Worm (Caenorhabditis elegans) whole organism, L4 larva: ENCODE measurements around the gene T04C12.9.

Experiments used
- F10B5.3 ChIP-seq: sonication (generic microtip); optimal IDR thresholded peaks from 2 replicates; lab custom pipeline; 2016; ENCODE audit warnings: mild to moderate bottlenecking, missing genetic modification characterization, missing compliant biosample characterization
- F37D6.2 ChIP-seq: sonication (generic microtip); optimal IDR thresholded peaks from 2 replicates; lab custom pipeline; 2016; ENCODE audit warnings: mild to moderate bottlenecking, missing genetic modification characterization, missing compliant biosample characterization
- F49E8.2 ChIP-seq: sonication (generic microtip); optimal IDR thresholded peaks from 2 replicates; lab custom pipeline; 2016; ENCODE audit warnings: missing compliant biosample characterization, mild to moderate bottlenecking, missing genetic modification characterization, borderline replicate concordance
- T26A8.4 ChIP-seq: fragments of 200-800 bp; sonication (Bioruptor generic); IDR thresholded peaks from 2 replicates; pipeline ENCODE4 v1.3.6; 2022; ENCODE audit warnings: missing genetic modification characterization, missing compliant biosample characterization
- Y48G9A.11 ChIP-seq: fragments of 200-800 bp; sonication (Bioruptor generic); IDR thresholded peaks from 2 replicates; pipeline ENCODE4 v1.3.6; 2022; ENCODE audit warnings: missing genetic modification reagents, missing genetic modification characterization, missing compliant biosample characterization
- ZK337.2 ChIP-seq: fragments of 200-800 bp; sonication (Bioruptor generic); IDR thresholded peaks from 2 replicates; pipeline ENCODE4 v1.3.6; 2022; ENCODE audit warnings: missing genetic modification reagents, missing genetic modification characterization, missing compliant biosample characterization
- aha-1 ChIP-seq: fragments of 150-350 bp; peaks from one replicate; lab custom pipeline; 2014; ENCODE audit warnings: missing biosample characterization, missing genetic modification characterization
- ceh-20 ChIP-seq: fragments of 200-800 bp; sonication (Bioruptor generic); IDR thresholded peaks from 2 replicates; pipeline ENCODE4 v1.3.6; 2022; ENCODE audit warnings: missing genetic modification reagents, missing genetic modification characterization, missing compliant biosample characterization
- ctbp-1 ChIP-seq: fragments of 200-800 bp; sonication (Bioruptor generic); IDR thresholded peaks from 2 replicates; pipeline ENCODE4 v1.3.6; 2022; ENCODE audit warnings: missing genetic modification reagents, missing genetic modification characterization, missing compliant biosample characterization
- daf-12 ChIP-seq: fragments of 150-350 bp; optimal IDR thresholded peaks from 2 replicates; lab custom pipeline; 2014; ENCODE audit warnings: missing biosample characterization, missing genetic modification reagents, missing genetic modification characterization
- dmd-8 ChIP-seq: fragments of 200-800 bp; sonication (Bioruptor generic); IDR thresholded peaks from 2 replicates; pipeline ENCODE4 v1.3.6; 2022; ENCODE audit warnings: missing genetic modification characterization, missing compliant biosample characterization
- dmd-9 ChIP-seq: fragments of 200-800 bp; sonication (Bioruptor generic); IDR thresholded peaks from 2 replicates; pipeline ENCODE4 v1.3.6; 2022; ENCODE audit warnings: missing genetic modification reagents, missing genetic modification characterization, missing compliant biosample characterization
- dpl-1 ChIP-seq: fragments of 150-350 bp; optimal IDR thresholded peaks from 2 replicates; lab custom pipeline; 2014; ENCODE audit warnings: missing biosample characterization, missing genetic modification reagents, missing genetic modification characterization
- dve-1 ChIP-seq: sonication (generic microtip); optimal IDR thresholded peaks from 2 replicates; lab custom pipeline; 2017; ENCODE audit warnings: antibody characterized with exemption, mild to moderate bottlenecking, missing genetic modification characterization, missing compliant biosample characterization; ENCODE audit not compliant: insufficient read depth
- egl-43 ChIP-seq: fragments of 200-800 bp; sonication (Bioruptor generic); IDR thresholded peaks from 2 replicates; pipeline ENCODE4 v1.3.6; 2022; ENCODE audit warnings: missing genetic modification reagents, missing genetic modification characterization, missing compliant biosample characterization
- fkh-10 ChIP-seq: fragments of 150-350 bp; optimal IDR thresholded peaks from 2 replicates; lab custom pipeline; 2014; ENCODE audit warnings: missing biosample characterization, missing genetic modification reagents, missing genetic modification characterization
- hif-1 ChIP-seq, 2 experiments: sonication (generic microtip); optimal IDR thresholded peaks; 2 replicates each; lab custom pipeline; 2016 to 2017; ENCODE audit warnings: missing compliant biosample characterization in 2 of 2, missing genetic modification characterization in 2 of 2, missing genetic modification reagents in 2 of 2, missing genotype in 2 of 2, mild to moderate bottlenecking in 1 of 2
- hlh-11 ChIP-seq: fragments of 200-800 bp; sonication (Bioruptor generic); optimal IDR thresholded peaks from 2 replicates; lab custom pipeline; 2018; ENCODE audit warnings: mild to moderate bottlenecking, missing genetic modification characterization, missing compliant biosample characterization
- hlh-30 ChIP-seq: sonication (generic microtip); optimal IDR thresholded peaks from 2 replicates; lab custom pipeline; 2017; ENCODE audit warnings: antibody characterized with exemption, mild to moderate bottlenecking, missing genetic modification characterization, missing compliant biosample characterization; ENCODE audit not compliant: insufficient read depth
- jun-1 ChIP-seq: fragments of 150-350 bp; optimal IDR thresholded peaks from 2 replicates; lab custom pipeline; 2014; ENCODE audit warnings: missing biosample characterization, missing genetic modification reagents, missing genetic modification characterization
- lin-15B ChIP-seq: fragments of 150-350 bp; sonication (generic microtip); optimal IDR thresholded peaks from 3 replicates; lab custom pipeline; 2014; ENCODE audit warnings: missing biosample characterization, missing genetic modification characterization
- lin-38 ChIP-seq: fragments of 200-800 bp; sonication (Bioruptor generic); IDR thresholded peaks from 2 replicates; pipeline ENCODE4 v1.3.6; 2022; ENCODE audit warnings: missing genetic modification reagents, missing genetic modification characterization, missing compliant biosample characterization
- lsy-2 ChIP-seq, 2 experiments: fragments of 150-350 bp in 1 of 2; sonication (generic microtip) in 1 of 2; optimal IDR thresholded peaks; 2 replicates each; lab custom pipeline; 2014 to 2017; ENCODE audit warnings: missing biosample characterization in 2 of 2, missing genetic modification characterization in 2 of 2
- madf-9 ChIP-seq: fragments of 200-800 bp; sonication (Bioruptor generic); conservative IDR thresholded peaks from 2 replicates; pipeline ENCODE4 v1.3.6; 2022; ENCODE audit warnings: missing genetic modification reagents, missing genetic modification characterization, missing compliant biosample characterization
- mdl-1 ChIP-seq, 2 experiments: fragments of 150-350 bp in 1 of 2; sonication (generic microtip) in 1 of 2; optimal IDR thresholded peaks; 2 replicates each; lab custom pipeline; 2014 to 2017; ENCODE audit warnings: missing biosample characterization in 2 of 2, missing genetic modification characterization in 2 of 2
- mep-1 ChIP-seq: fragments of 150-350 bp; sonication (generic microtip); optimal IDR thresholded peaks from 3 replicates; lab custom pipeline; 2014; ENCODE audit warnings: missing biosample characterization, missing genetic modification characterization
- mes-2 ChIP-seq: sonication (generic microtip); optimal IDR thresholded peaks from 2 replicates; lab custom pipeline; 2016; ENCODE audit warnings: missing genotype, mild to moderate bottlenecking, missing genetic modification characterization, missing compliant biosample characterization; ENCODE audit not compliant: poor library complexity, severe bottlenecking
- mxl-3 ChIP-seq: fragments of 200-800 bp; sonication (Bioruptor generic); optimal IDR thresholded peaks from 2 replicates; lab custom pipeline; 2018; ENCODE audit warnings: mild to moderate bottlenecking, missing genetic modification characterization, missing compliant biosample characterization
- nhr-10 ChIP-seq: fragments of 150-350 bp; optimal IDR thresholded peaks from 2 replicates; lab custom pipeline; 2014; ENCODE audit warnings: missing biosample characterization, missing genetic modification characterization
- nhr-102 ChIP-seq: sonication (generic microtip); optimal IDR thresholded peaks from 2 replicates; lab custom pipeline; 2016; ENCODE audit warnings: mild to moderate bottlenecking, missing genetic modification characterization, moderate library complexity, missing compliant biosample characterization
- nhr-11 ChIP-seq: fragments of 150-350 bp; optimal IDR thresholded peaks from 2 replicates; lab custom pipeline; 2014; ENCODE audit warnings: missing biosample characterization, missing genetic modification characterization
- nhr-25 ChIP-seq: sonication (generic microtip); optimal IDR thresholded peaks from 2 replicates; lab custom pipeline; 2017; ENCODE audit warnings: missing genetic modification characterization, mild to moderate bottlenecking, missing compliant biosample characterization, antibody characterized with exemption, moderate library complexity, borderline replicate concordance; ENCODE audit not compliant: insufficient read depth
- nhr-28 ChIP-seq: fragments of 150-350 bp; optimal IDR thresholded peaks from 2 replicates; lab custom pipeline; 2014; ENCODE audit warnings: missing biosample characterization, missing genetic modification characterization
- nhr-6 ChIP-seq: fragments of 150-350 bp; optimal IDR thresholded peaks from 2 replicates; lab custom pipeline; 2014; ENCODE audit warnings: missing biosample characterization, missing genetic modification characterization
- pha-4 ChIP-seq, 2 experiments: fragments of 150-350 bp in 1 of 2; fragments of 200-800 bp in 1 of 2; sonication (Bioruptor generic) in 1 of 2; IDR thresholded peaks in 1 of 2; optimal IDR thresholded peaks in 1 of 2; 2 replicates each; pipeline versions ENCODE4 v1.3.6 to Lab custom; 2014 to 2022; ENCODE audit warnings: missing genetic modification characterization in 2 of 2, missing genetic modification reagents in 2 of 2, missing biosample characterization in 1 of 2, missing compliant biosample characterization in 1 of 2
- rbr-2 ChIP-seq: sonication (generic microtip); optimal IDR thresholded peaks from 2 replicates; lab custom pipeline; 2016; ENCODE audit warnings: missing genotype, missing genetic modification characterization, missing compliant biosample characterization
- sdz-12 ChIP-seq: fragments of 200-800 bp; sonication (Bioruptor generic); optimal IDR thresholded peaks from 2 replicates; lab custom pipeline; 2018; ENCODE audit warnings: mild to moderate bottlenecking, missing genetic modification characterization, missing compliant biosample characterization
- set-16 ChIP-seq: fragments of 200-800 bp; sonication (Bioruptor generic); IDR thresholded peaks from 2 replicates; pipeline ENCODE4 v1.3.6; 2022; ENCODE audit warnings: missing genetic modification reagents, missing genetic modification characterization, missing compliant biosample characterization
- snpc-1.2 ChIP-seq: fragments of 200-800 bp; sonication (Bioruptor generic); IDR thresholded peaks from 2 replicates; pipeline ENCODE4 v1.3.6; 2022; ENCODE audit warnings: missing genetic modification reagents, missing genetic modification characterization, missing compliant biosample characterization
- spr-1 ChIP-seq: sonication (generic microtip); optimal IDR thresholded peaks from 2 replicates; lab custom pipeline; 2016; ENCODE audit warnings: mild to moderate bottlenecking, missing genetic modification characterization, missing compliant biosample characterization
- tra-1 ChIP-seq: fragments of 200-800 bp; sonication (Bioruptor generic); IDR thresholded peaks from 2 replicates; pipeline ENCODE4 v1.3.6; 2022; ENCODE audit warnings: missing genetic modification reagents, missing genetic modification characterization, missing compliant biosample characterization
- unc-39 ChIP-seq: sonication (generic microtip); optimal IDR thresholded peaks from 2 replicates; lab custom pipeline; 2017; ENCODE audit warnings: missing biosample characterization, missing genetic modification characterization
- unc-62 ChIP-seq, 3 experiments: fragments of 150-350 bp in 1 of 3; sonication (generic microtip); optimal IDR thresholded peaks in 2 of 3; peaks in 1 of 3; 1 replicate in 1 of 3; 2 replicates in 2 of 3; lab custom pipeline; 2014 to 2017; ENCODE audit warnings: missing biosample characterization in 3 of 3, missing genetic modification characterization in 3 of 3, missing genetic modification reagents in 3 of 3, missing genotype in 1 of 3
- zfp-2 ChIP-seq: sonication (generic microtip); optimal IDR thresholded peaks from 2 replicates; lab custom pipeline; 2016; ENCODE audit warnings: mild to moderate bottlenecking, missing genetic modification characterization, missing compliant biosample characterization
- zfp-3 ChIP-seq: fragments of 200-800 bp; sonication (Bioruptor generic); conservative IDR thresholded peaks from 2 replicates; pipeline ENCODE4 v1.3.6; 2022; ENCODE audit warnings: missing genetic modification reagents, missing genetic modification characterization, missing compliant biosample characterization

The T04C12.9 gene

ce11 chrV:11075209-11076027 is 12.4 kb upstream of the T04C12.9 start:
- TF ChIP-seq F10B5.3 = peak; percentile 52
- TF ChIP-seq aha-1 (tag; lab: Kevin White, UChicago) = peak; percentile 80
- TF ChIP-seq jun-1 (tag; lab: Kevin White, UChicago) = no peak
- TF ChIP-seq zfp-3 = 0 out of 2 replicates have a peak, but pooled peaks have one; percentile 41
- TF ChIP-seq nhr-25 (tag; lab: Kevin White, UChicago) = peak; percentile 18
- no peak for TF ChIP-seq daf-12 (tag; lab: Kevin White, UChicago)
- 0 out of 2 replicates have a peak, but pooled peaks have one; percentile 44 for TF ChIP-seq dmd-8 (GFP tag; lab: Robert Waterston, UW)
- peak; percentile 65 for TF ChIP-seq hlh-30 (tag; lab: Kevin White, UChicago)
- TF ChIP-seq unc-39 (tag; lab: Kevin White, UChicago) = no peak
- TF ChIP-seq sdz-12 (GFP tag; lab: Kevin White, UChicago) = no peak
- 0 out of 2 replicates have a peak, but pooled peaks have one; percentile 9 for TF ChIP-seq dmd-9 (GFP tag; lab: Robert Waterston, UW)
- no peak for TF ChIP-seq madf-9 (GFP tag; lab: Robert Waterston, UW)
- TF ChIP-seq mep-1 (tag; lab: Kevin White, UChicago) = peak; percentile 27
- peak in 1 of 2 experiments; percentile 29 for TF ChIP-seq hif-1 (tag; optimal IDR thresholded peaks at IDR 0.05; lab: Kevin White, UChicago)
- TF ChIP-seq fkh-10 (GFP tag; lab: Kevin White, UChicago) = peak; percentile 34
- TF ChIP-seq nhr-102 = no peak
- TF ChIP-seq dve-1 (tag; lab: Kevin White, UChicago) = peak; percentile 28
- TF ChIP-seq mes-2 = peak; percentile 39
- TF ChIP-seq ctbp-1 (GFP tag; lab: Robert Waterston, UW) = peak; percentile 74
- peak; percentile 87 for TF ChIP-seq egl-43 (GFP tag; lab: Robert Waterston, UW)
- no peak for TF ChIP-seq ZK337.2 (GFP tag; lab: Robert Waterston, UW)
- peak; percentile 4 for TF ChIP-seq F37D6.2 (tag; lab: Kevin White, UChicago)
- peak; percentile 42 for TF ChIP-seq lin-38 (GFP tag; lab: Robert Waterston, UW)
- TF ChIP-seq lsy-2 (tag; optimal IDR thresholded peaks at IDR 0.05; lab: Kevin White, UChicago) = peak in 1 of 2 experiments; percentile 27
- TF ChIP-seq mxl-3 = peak; percentile 67
- TF ChIP-seq rbr-2 (tag; lab: Kevin White, UChicago) = peak; percentile 72
- TF ChIP-seq hlh-11 = peak; percentile 21
- TF ChIP-seq dpl-1 (GFP tag; lab: Kevin White, UChicago) = peak; percentile 7
- no peak for TF ChIP-seq spr-1
- TF ChIP-seq Y48G9A.11 (GFP tag; lab: Robert Waterston, UW) = peak; percentile 54; the same call in 1 of the 2 replicates
- TF ChIP-seq unc-62 (GFP tag; optimal IDR thresholded peaks at IDR 0.05 in 1 of 2; lab: Kevin White, UChicago) = peak in 1 of 2 experiments; percentile 93
- TF ChIP-seq unc-62 (tag; optimal IDR thresholded peaks at IDR 0.05; lab: Kevin White, UChicago) = no peak
- 0 out of 2 replicates have a peak, but pooled peaks have one; percentile 19 for TF ChIP-seq T26A8.4 (GFP tag; lab: Robert Waterston, UW)
- peak in 1 of 2 experiments; percentile 81 for TF ChIP-seq mdl-1 (tag; optimal IDR thresholded peaks at IDR 0.05; lab: Kevin White, UChicago)
- TF ChIP-seq F49E8.2 = no peak
- TF ChIP-seq zfp-2 (tag; lab: Kevin White, UChicago) = no peak
- peak; percentile 61 for TF ChIP-seq set-16 (GFP tag; lab: Robert Waterston, UW)

DNA sequence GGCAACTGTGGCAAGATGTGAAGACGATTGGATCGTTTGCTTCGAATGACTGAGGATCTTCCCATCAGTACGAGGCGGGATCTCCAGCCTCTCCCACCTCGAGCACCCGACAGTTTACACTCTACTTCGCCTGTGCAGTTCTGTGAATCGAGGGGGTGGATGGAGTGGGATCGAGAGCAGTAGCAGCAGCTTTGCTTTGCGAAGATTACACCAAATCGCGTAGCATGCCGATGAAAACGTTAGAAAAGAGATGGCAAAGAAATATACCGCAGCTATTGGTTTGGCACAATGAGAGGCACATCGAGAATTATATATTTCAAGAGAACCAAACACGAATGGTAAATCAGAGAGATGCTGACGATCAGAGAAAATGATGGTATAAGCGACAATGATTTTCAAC is 11.4 kb upstream of the T04C12.9 start, which contains the start of gene act-3:
Gene act-3, minus strand, starts transcription at position 51 of the 400 bp plus-strand sequence.
- TF ChIP-seq nhr-6 (tag; lab: Kevin White, UChicago) (no peak), nhr-10 (tag; lab: Kevin White, UChicago) (no peak), ctbp-1 (GFP tag; lab: Robert Waterston, UW) (0 out of 2 replicates have a peak, but pooled peaks have one; percentile 10), nhr-28 (tag; lab: Kevin White, UChicago) (peak; percentile 22), pha-4 (GFP tag; IDR thresholded peaks at IDR 0.05; lab: Robert Waterston, UW) (peak; percentile 47; the same call in 1 of the 2 replicates), pha-4 (tag; optimal IDR thresholded peaks at IDR 0.05; lab: Kevin White, UChicago) (no peak), lsy-2 (tag; optimal IDR thresholded peaks at IDR 0.05; lab: Kevin White, UChicago) (no peak), hlh-11 (peak; percentile 40), tra-1 (GFP tag; lab: Robert Waterston, UW) (no peak), set-16 (GFP tag; lab: Robert Waterston, UW) (peak; percentile 45), hif-1 (tag; optimal IDR thresholded peaks at IDR 0.05; lab: Kevin White, UChicago) (no peak), snpc-1.2 (GFP tag; lab: Robert Waterston, UW) (peak; percentile 17; the same call in 1 of the 2 replicates), mxl-3 (peak; percentile 9), nhr-11 (peak; percentile 46), ceh-20 (GFP tag; lab: Robert Waterston, UW) (no peak), lin-15B (tag; lab: Kevin White, UChicago) (no peak)
